Fruit fly (Drosophila melanogaster) whole organism, embryonic: ENCODE measurements around the gene CG44261.

Source experiments
- Ada2b ChIP-seq: fragments of 200-800 bp; sonication (Bioruptor generic); IDR thresholded peaks from 2 replicates; pipeline ENCODE4 v1.3.6; 2022; ENCODE audit warnings: missing biosample characterization, missing genetic modification characterization
- Atf6 ChIP-seq: fragments of 200-800 bp; sonication (Bioruptor generic); IDR thresholded peaks from 2 replicates; pipeline ENCODE4 v1.3.6; 2022; ENCODE audit warnings: missing biosample characterization, missing genetic modification characterization
- CG10366 ChIP-seq: fragments of 200-800 bp; sonication (Bioruptor generic); IDR thresholded peaks from 2 replicates; pipeline ENCODE4 v1.3.6; 2022; ENCODE audit warnings: missing biosample characterization, missing genetic modification characterization
- CG11085 ChIP-seq: fragments of 200-800 bp; sonication (Bioruptor generic); IDR thresholded peaks from 2 replicates; pipeline ENCODE4 v1.3.6; 2022; ENCODE audit warnings: missing biosample characterization, missing genetic modification characterization
- CG12219 ChIP-seq: fragments of 200-800 bp; sonication (Bioruptor generic); optimal IDR thresholded peaks from 3 replicates; lab custom pipeline; 2018; ENCODE audit warnings: missing biosample characterization, mild to moderate bottlenecking, missing genetic modification characterization
- CG12299 ChIP-seq: fragments of 200-800 bp; sonication (Bioruptor generic); optimal IDR thresholded peaks from 2 replicates; lab custom pipeline; 2018; ENCODE audit warnings: missing biosample characterization, mild to moderate bottlenecking, missing genetic modification characterization
- CG13624 ChIP-seq: fragments of 200-800 bp; sonication (Bioruptor generic); optimal IDR thresholded peaks from 2 replicates; lab custom pipeline; 2016; ENCODE audit warnings: missing biosample characterization, missing genetic modification characterization
- CG13775 ChIP-seq: fragments of 200-800 bp; sonication (Bioruptor generic); optimal IDR thresholded peaks from 3 replicates; lab custom pipeline; 2017; ENCODE audit warnings: missing biosample characterization, mild to moderate bottlenecking, missing genetic modification characterization
- CG15011 ChIP-seq: fragments of 200-800 bp; sonication (Bioruptor generic); optimal IDR thresholded peaks from 3 replicates; lab custom pipeline; 2018; ENCODE audit warnings: missing biosample characterization, mild to moderate bottlenecking, missing genetic modification characterization
- CG30431 ChIP-seq: fragments of 200-800 bp; sonication (Bioruptor generic); optimal IDR thresholded peaks from 2 replicates; lab custom pipeline; 2017; ENCODE audit warnings: missing biosample characterization, missing genetic modification characterization
- CG3281 ChIP-seq: fragments of 200-800 bp; sonication (Bioruptor generic); optimal IDR thresholded peaks from 3 replicates; lab custom pipeline; 2017; ENCODE audit warnings: missing biosample characterization, mild to moderate bottlenecking, missing genetic modification characterization
- CG33213 ChIP-seq: fragments of 200-800 bp; sonication (Bioruptor generic); optimal IDR thresholded peaks from 3 replicates; lab custom pipeline; 2016; ENCODE audit warnings: missing biosample characterization, missing genetic modification characterization
- CG33557 ChIP-seq: fragments of 200-800 bp; sonication (Bioruptor generic); optimal IDR thresholded peaks from 2 replicates; lab custom pipeline; 2019; ENCODE audit warnings: missing biosample characterization, mild to moderate bottlenecking, missing genetic modification characterization, moderate library complexity
- CG34376 ChIP-seq: fragments of 200-800 bp; sonication (Bioruptor generic); optimal IDR thresholded peaks from 2 replicates; lab custom pipeline; 2018; ENCODE audit warnings: missing biosample characterization, mild to moderate bottlenecking, missing genetic modification characterization
- CG3726 ChIP-seq: fragments of 200-800 bp; sonication (Bioruptor generic); IDR thresholded peaks from 3 replicates; pipeline ENCODE4, ENCODE4 v1.3.6; 2022; ENCODE audit warnings: missing biosample characterization, missing genetic modification characterization
- CG6813 ChIP-seq: fragments of 200-800 bp; sonication (Bioruptor generic); optimal IDR thresholded peaks from 2 replicates; lab custom pipeline; 2017; ENCODE audit warnings: missing biosample characterization, missing genetic modification characterization, mild to moderate bottlenecking, moderate library complexity, missing genetic modification reagents
- CG9437 ChIP-seq: fragments of 200-800 bp; sonication (Bioruptor generic); optimal IDR thresholded peaks from 2 replicates; lab custom pipeline; 2018; ENCODE audit warnings: missing biosample characterization, mild to moderate bottlenecking, missing genetic modification characterization
- Dad ChIP-seq: fragments of 200-800 bp; sonication (Bioruptor generic); optimal IDR thresholded peaks from 3 replicates; lab custom pipeline; 2016; ENCODE audit warnings: missing biosample characterization, missing genetic modification characterization
- Dek ChIP-seq: fragments of 200-800 bp; sonication (Bioruptor generic); optimal IDR thresholded peaks from 3 replicates; lab custom pipeline; 2019; ENCODE audit warnings: missing biosample characterization, mild to moderate bottlenecking, missing genetic modification characterization, moderate library complexity
- Dfd ChIP-seq, 2 experiments: fragments of >200 bp; optimal IDR thresholded peaks; 2 replicates each; lab custom pipeline; 2017; ENCODE audit warnings: missing biosample characterization in 2 of 2, missing genetic modification characterization in 2 of 2
- Dll ChIP-seq: fragments of 200-800 bp; sonication (Bioruptor generic); IDR thresholded peaks from 4 replicates; pipeline ENCODE4 v1.3.6; 2022; ENCODE audit warnings: missing biosample characterization, missing genetic modification characterization; ENCODE audit not compliant: partially characterized antibody
- Eip74EF ChIP-seq, 2 experiments: fragments of 200-800 bp in 1 of 2; fragments of >200 bp in 1 of 2; sonication (Bioruptor generic) in 1 of 2; optimal IDR thresholded peaks; 2 replicates each; lab custom pipeline; 2017 to 2019; ENCODE audit warnings: missing biosample characterization in 2 of 2, missing genetic modification characterization in 2 of 2, mild to moderate bottlenecking in 1 of 2, moderate library complexity in 1 of 2
- Ets97D ChIP-seq: fragments of 200-800 bp; sonication (Bioruptor generic); optimal IDR thresholded peaks from 3 replicates; lab custom pipeline; 2016; ENCODE audit warnings: missing biosample characterization, missing genetic modification characterization
- HLH54F ChIP-seq: fragments of 200-800 bp; sonication (Bioruptor generic); optimal IDR thresholded peaks from 3 replicates; lab custom pipeline; 2016; ENCODE audit warnings: missing biosample characterization, missing genetic modification characterization
- Max ChIP-seq: fragments of 200-800 bp; sonication (Bioruptor generic); optimal IDR thresholded peaks from 2 replicates; lab custom pipeline; 2016; ENCODE audit warnings: missing biosample characterization, mild to moderate bottlenecking, missing genetic modification characterization
- Opbp ChIP-seq: fragments of 200-800 bp; sonication (Bioruptor generic); IDR thresholded peaks from 3 replicates; pipeline ENCODE4 v1.3.6; 2022; ENCODE audit warnings: missing biosample characterization, missing genetic modification characterization; ENCODE audit not compliant: partially characterized antibody
- Rx ChIP-seq: fragments of 200-800 bp; sonication (Bioruptor generic); IDR thresholded peaks from 2 replicates; pipeline ENCODE4 v1.3.6; 2022; ENCODE audit warnings: missing biosample characterization, missing genetic modification characterization
- Sry-δ ChIP-seq: fragments of 200-800 bp; sonication (Bioruptor generic); optimal IDR thresholded peaks from 2 replicates; lab custom pipeline; 2016; ENCODE audit warnings: missing biosample characterization, missing genetic modification characterization
- az2 ChIP-seq: fragments of 200-800 bp; sonication (Bioruptor generic); optimal IDR thresholded peaks from 3 replicates; lab custom pipeline; 2016; ENCODE audit warnings: missing biosample characterization, missing genetic modification characterization
- bowl ChIP-seq: fragments of 200-800 bp; sonication (Bioruptor generic); IDR thresholded peaks from 2 replicates; pipeline ENCODE4 v1.3.6; 2022; ENCODE audit warnings: missing biosample characterization, missing genetic modification characterization
- cas ChIP-seq: fragments of 200-800 bp; sonication (Bioruptor generic); IDR thresholded peaks from 2 replicates; pipeline ENCODE4 v1.3.6; 2022; ENCODE audit warnings: missing biosample characterization, missing genetic modification characterization
- cato ChIP-seq: fragments of 200-800 bp; sonication (Bioruptor generic); optimal IDR thresholded peaks from 2 replicates; lab custom pipeline; 2016; ENCODE audit warnings: missing biosample characterization, missing genetic modification characterization, borderline replicate concordance
- dm ChIP-seq: fragments of 200-800 bp; sonication (Bioruptor generic); optimal IDR thresholded peaks from 3 replicates; lab custom pipeline; 2016; ENCODE audit warnings: missing biosample characterization, missing genetic modification characterization
- eyg ChIP-seq: fragments of 200-800 bp; sonication (Bioruptor generic); optimal IDR thresholded peaks from 3 replicates; lab custom pipeline; 2016; ENCODE audit warnings: missing biosample characterization, missing genetic modification characterization
- fd3F ChIP-seq: fragments of 200-800 bp; sonication (Bioruptor generic); optimal IDR thresholded peaks from 2 replicates; lab custom pipeline; 2018; ENCODE audit warnings: missing biosample characterization, mild to moderate bottlenecking, missing genetic modification characterization, moderate library complexity
- ftz-f1 ChIP-seq: fragments of 200-800 bp; sonication (Bioruptor generic); optimal IDR thresholded peaks from 2 replicates; lab custom pipeline; 2016; ENCODE audit warnings: missing biosample characterization, missing genetic modification characterization
- gt ChIP-seq: fragments of 200-800 bp; sonication (Bioruptor generic); IDR thresholded peaks from 2 replicates; pipeline ENCODE4 v1.3.6; 2022; ENCODE audit warnings: missing biosample characterization, missing genetic modification characterization
- ham ChIP-seq: fragments of 200-800 bp; sonication (Bioruptor generic); IDR thresholded peaks from 2 replicates; pipeline ENCODE4 v1.3.6; 2022; ENCODE audit warnings: missing biosample characterization, missing genetic modification characterization
- ind ChIP-seq: fragments of 200-800 bp; sonication (Bioruptor generic); optimal IDR thresholded peaks from 3 replicates; lab custom pipeline; 2016; ENCODE audit warnings: missing biosample characterization, missing genetic modification characterization
- insv ChIP-seq, 2 experiments: fragments of 200-800 bp; sonication (Bioruptor generic); optimal IDR thresholded peaks; 3 replicates each; lab custom pipeline; 2016 to 2018; ENCODE audit warnings: missing biosample characterization in 2 of 2, missing genetic modification characterization in 2 of 2
- mld ChIP-seq: fragments of 200-800 bp; sonication (Bioruptor generic); IDR thresholded peaks from 3 replicates; pipeline ENCODE4 v1.3.6; 2022; ENCODE audit warnings: missing biosample characterization, missing genetic modification characterization; ENCODE audit not compliant: partially characterized antibody
- nau ChIP-seq: fragments of 200-800 bp; sonication (Bioruptor generic); optimal IDR thresholded peaks from 3 replicates; lab custom pipeline; 2017; ENCODE audit warnings: missing biosample characterization, mild to moderate bottlenecking, missing genetic modification characterization, missing genetic modification reagents
- odd ChIP-seq: fragments of 200-800 bp; sonication (Bioruptor generic); optimal IDR thresholded peaks from 2 replicates; lab custom pipeline; 2017; ENCODE audit warnings: missing biosample characterization, mild to moderate bottlenecking, missing genetic modification characterization
- pfk ChIP-seq: fragments of 200-800 bp; sonication (Bioruptor generic); optimal IDR thresholded peaks from 2 replicates; lab custom pipeline; 2018; ENCODE audit warnings: missing biosample characterization, mild to moderate bottlenecking, missing genetic modification characterization, moderate library complexity
- sc ChIP-seq, 3 experiments: fragments of >200 bp in 2 of 3; fragments of 200-800 bp in 1 of 3; sonication (Bioruptor generic) in 1 of 3; optimal IDR thresholded peaks; 2 replicates in 2 of 3; 3 replicates in 1 of 3; lab custom pipeline; 2017; ENCODE audit warnings: mild to moderate bottlenecking in 1 of 3, missing biosample characterization in 1 of 3, missing genetic modification characterization in 1 of 3, missing genetic modification reagents in 1 of 3
- slbo ChIP-seq: fragments of 200-800 bp; sonication (Bioruptor generic); IDR thresholded peaks from 2 replicates; pipeline ENCODE4 v1.3.6; 2022; ENCODE audit warnings: missing biosample characterization, missing genetic modification characterization
- stc ChIP-seq: fragments of 200-800 bp; sonication (Bioruptor generic); IDR thresholded peaks from 2 replicates; pipeline ENCODE4 v1.3.6; 2022; ENCODE audit warnings: missing biosample characterization, missing genetic modification characterization
- zen2 ChIP-seq: fragments of 200-800 bp; sonication (Bioruptor generic); IDR thresholded peaks from 3 replicates; pipeline ENCODE4 v1.3.6; 2022; ENCODE audit warnings: missing biosample characterization, missing genetic modification characterization; ENCODE audit not compliant: partially characterized antibody
- zf30C ChIP-seq: fragments of 200-800 bp; sonication (Bioruptor generic); optimal IDR thresholded peaks from 3 replicates; lab custom pipeline; 2018; ENCODE audit warnings: missing biosample characterization, mild to moderate bottlenecking, missing genetic modification characterization
- zfh1 ChIP-seq: fragments of 200-800 bp; sonication (Bioruptor generic); IDR thresholded peaks from 3 replicates; pipeline ENCODE4 v1.3.6; 2022; ENCODE audit warnings: missing biosample characterization, missing genetic modification characterization

CG44261 gene

DNA sequence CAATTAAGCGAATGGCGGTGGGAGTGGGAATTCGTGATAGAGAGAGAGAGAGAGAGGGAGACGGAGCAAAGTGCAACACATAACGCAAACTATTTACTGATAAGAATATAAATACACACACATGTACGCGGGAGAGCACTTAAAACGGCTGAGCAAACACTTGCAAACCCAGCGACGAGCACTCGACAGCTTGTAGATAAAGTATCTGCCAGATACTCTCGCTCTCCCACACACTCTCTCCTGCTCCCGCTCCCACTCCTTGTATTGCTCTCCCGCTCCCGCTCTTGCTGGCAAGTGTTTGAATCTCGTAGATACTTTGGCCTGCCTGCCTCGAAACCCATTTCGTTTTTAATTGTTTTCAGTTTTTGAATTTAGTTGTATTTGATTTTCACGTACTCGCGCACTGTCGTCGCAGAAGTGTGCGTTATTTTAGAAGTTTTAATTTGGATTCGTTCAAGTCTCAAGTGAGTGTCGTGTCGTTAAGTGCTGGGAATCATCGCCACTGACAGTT is 20.3 kb upstream of the CG44261 start (continued):
- TF ChIP-seq odd (GFP tag; lab: Kevin White, UChicago), result peak; percentile 58
- no peak for TF ChIP-seq Dfd (GFP tag; optimal IDR thresholded peaks at IDR 0.05; lab: Kevin White, UChicago)
- TF ChIP-seq Dek (tag; lab: Kevin White, UChicago), result no peak
- no peak for TF ChIP-seq HLH54F
- no peak for TF ChIP-seq mld (GFP tag; lab: Robert Waterston, UW)
- TF ChIP-seq slbo (GFP tag; lab: Robert Waterston, UW), result no peak
- TF ChIP-seq CG3281 (GFP tag; lab: Kevin White, UChicago), result peak; percentile 48
- TF ChIP-seq CG10366 (GFP tag; lab: Robert Waterston, UW), result no peak
- peak; percentile 66 for TF ChIP-seq Atf6
- no peak for TF ChIP-seq CG13775 (GFP tag; lab: Kevin White, UChicago)
- no peak for TF ChIP-seq cato (GFP tag; lab: Kevin White, UChicago)
- TF ChIP-seq Dad (GFP tag; lab: Kevin White, UChicago), result no peak
- no peak for TF ChIP-seq Opbp (GFP tag; lab: Robert Waterston, UW)
- peak; percentile 87 for TF ChIP-seq CG34376 (GFP tag; lab: Kevin White, UChicago)
- TF ChIP-seq ftz-f1 (GFP tag; lab: Kevin White, UChicago), result peak; percentile 32
- no peak for TF ChIP-seq ham (GFP tag; lab: Robert Waterston, UW)
- no peak for TF ChIP-seq Max
- TF ChIP-seq gt (GFP tag; lab: Robert Waterston, UW), result no peak
- TF ChIP-seq Eip74EF (GFP tag; optimal IDR thresholded peaks at IDR 0.05; lab: Kevin White, UChicago), result peak in 1 of 2 experiments; percentile 57
- TF ChIP-seq bowl (GFP tag; lab: Robert Waterston, UW), result peak; percentile 47; the same call in 1 of the 2 replicates
- TF ChIP-seq CG12219 (GFP tag; lab: Kevin White, UChicago), result peak; percentile 27
- no peak for TF ChIP-seq cas (GFP tag; lab: Robert Waterston, UW)
- TF ChIP-seq CG11085 (GFP tag; lab: Robert Waterston, UW), result no peak
- no peak for TF ChIP-seq Rx (GFP tag; lab: Robert Waterston, UW)
- TF ChIP-seq Ada2b, result no peak
- no peak for TF ChIP-seq eyg (GFP tag; lab: Kevin White, UChicago)
- TF ChIP-seq sc (optimal IDR thresholded peaks at IDR 0.05; lab: Kevin White, UChicago), result no peak
- no peak for TF ChIP-seq sc (GFP tag; optimal IDR thresholded peaks at IDR 0.05; lab: Kevin White, UChicago)
- TF ChIP-seq Dll (GFP tag; lab: Robert Waterston, UW), result peak; percentile 51; the same call in 3 of the 4 replicates
- TF ChIP-seq az2 (GFP tag; lab: Kevin White, UChicago), result no peak
- peak; percentile 66 for TF ChIP-seq pfk (GFP tag; lab: Kevin White, UChicago)
- TF ChIP-seq stc, result peak; percentile 46
- no peak for TF ChIP-seq CG9437 (GFP tag; lab: Kevin White, UChicago)
- TF ChIP-seq CG3726 (GFP tag; lab: Robert Waterston, UW), result no peak; the same call in 2 of the 3 replicates
- TF ChIP-seq CG33213, result no peak
- peak; percentile 47 for TF ChIP-seq zen2 (GFP tag; lab: Robert Waterston, UW)
- peak; percentile 75 for TF ChIP-seq nau (GFP tag; lab: Kevin White, UChicago)
- no peak for TF ChIP-seq CG13624 (GFP tag; lab: Kevin White, UChicago)
- no peak for TF ChIP-seq Ets97D (GFP tag; lab: Kevin White, UChicago)
- peak; percentile 52 for TF ChIP-seq CG15011 (GFP tag; lab: Kevin White, UChicago)
- no peak for TF ChIP-seq Sry-δ (GFP tag; lab: Kevin White, UChicago)
- TF ChIP-seq CG33557, result peak; percentile 48
- no peak for TF ChIP-seq ind
- no peak for TF ChIP-seq zfh1 (GFP tag; lab: Robert Waterston, UW)
- TF ChIP-seq CG12299 (tag; lab: Kevin White, UChicago), result peak; percentile 9
- peak in 1 of 2 experiments; percentile 86 for TF ChIP-seq insv (GFP tag; optimal IDR thresholded peaks at IDR 0.05; lab: Kevin White, UChicago)
- TF ChIP-seq CG6813 (GFP tag; lab: Kevin White, UChicago), result peak; percentile 84
- TF ChIP-seq dm (GFP tag; lab: Kevin White, UChicago), result no peak
- TF ChIP-seq fd3F (GFP tag; lab: Kevin White, UChicago), result no peak
- TF ChIP-seq zf30C (GFP tag; lab: Kevin White, UChicago), result peak; percentile 2
- TF ChIP-seq CG30431 (GFP tag; lab: Kevin White, UChicago), result no peak
